Fruit fly (Drosophila melanogaster): ENCODE measurements around the gene Brms1.

Gene Brms1

DNA sequence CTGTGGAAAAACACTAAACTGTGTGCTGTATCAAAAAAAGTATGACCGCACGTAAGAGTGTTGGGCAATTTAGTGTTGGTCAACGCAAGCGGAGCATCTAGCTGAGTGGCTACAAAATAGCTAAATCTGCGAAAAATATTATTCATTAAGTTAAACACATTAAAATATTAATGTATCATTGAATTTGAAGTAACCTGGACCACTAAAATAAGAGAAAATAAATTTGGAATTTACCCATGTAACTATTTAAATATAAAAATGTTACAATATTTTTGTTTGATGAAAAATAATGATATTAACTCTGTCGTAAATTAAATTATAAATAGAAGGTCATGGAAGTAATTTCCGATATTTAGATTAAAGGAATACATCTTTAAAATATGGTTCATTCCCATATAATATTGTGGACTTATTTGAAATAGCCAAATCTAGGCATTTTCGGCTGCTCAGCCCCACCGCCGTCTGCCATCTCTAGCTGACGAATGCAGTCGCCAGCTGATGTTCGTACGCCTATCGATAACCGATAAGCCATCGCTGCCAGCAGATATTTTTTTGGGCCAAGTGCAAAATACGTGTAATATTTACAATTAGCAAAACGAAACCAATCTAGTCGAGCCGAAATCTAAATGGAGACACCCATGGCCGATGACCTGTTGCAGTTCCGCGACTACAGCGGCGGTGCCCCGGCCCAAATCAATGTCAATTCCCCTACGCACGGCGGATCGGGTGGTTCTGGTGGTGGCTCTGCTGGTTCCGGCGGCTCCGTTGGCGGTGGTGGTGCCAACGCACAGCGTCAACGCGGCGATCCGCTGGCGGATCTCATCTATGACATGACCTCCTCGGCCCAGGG lies at the start of gene Brms1, which contains the start of gene CG4645:
Gene Brms1, minus strand, starts transcription at position 46 of the 850 bp plus-strand sequence.
Gene CG4645, plus strand, starts transcription at position 377 of the 850 bp plus-strand sequence.
- TF ChIP-seq CTCF (optimal IDR thresholded peaks at IDR 0.05) (no peak), CG8478 (optimal IDR thresholded peaks at IDR 0.05) (no peak)

DNA sequence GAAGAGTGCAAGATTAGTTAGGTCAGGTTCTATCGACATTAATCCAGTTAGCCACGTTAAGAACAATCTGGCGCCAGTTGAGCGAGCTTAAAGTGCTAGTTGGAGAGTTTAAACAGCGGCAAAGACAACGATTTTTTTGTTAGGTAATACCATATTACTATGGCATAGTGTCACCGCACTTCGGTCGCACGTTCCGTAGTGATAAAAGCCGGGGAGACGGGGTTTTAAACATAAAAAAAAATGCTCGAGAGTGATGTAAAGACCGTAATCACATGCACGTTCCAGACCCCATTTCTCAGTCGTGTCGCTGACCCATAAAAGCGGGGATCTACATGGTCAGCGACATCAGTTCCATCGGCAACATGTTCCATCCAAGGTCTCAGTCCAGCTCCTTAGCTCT lies 49.5 kb upstream of the Brms1 start, which contains the start of gene CG32642:
Gene CG32642, plus strand, starts transcription at position 301 of the 400 bp plus-strand sequence.
- TF ChIP-seq CG8478 (optimal IDR thresholded peaks at IDR 0.05): no peak
- no peak for TF ChIP-seq CTCF (optimal IDR thresholded peaks at IDR 0.05)

- no peak for TF ChIP-seq CG8478 (optimal IDR thresholded peaks at IDR 0.05)
- no peak for TF ChIP-seq CTCF (optimal IDR thresholded peaks at IDR 0.05)
Observed at dm6 chrX:12957412-12957895, 48.0 kb upstream of the Brms1 start, which contains the start of gene hec. TSS of gene hec (minus strand) at chrX:12957462.

dm6 chrX:12947670-12948069 lies 38.2 kb upstream of the Brms1 start:
- TF ChIP-seq CG8478 (optimal IDR thresholded peaks at IDR 0.05) (no peak), CTCF (optimal IDR thresholded peaks at IDR 0.05) (no peak)

DNA sequence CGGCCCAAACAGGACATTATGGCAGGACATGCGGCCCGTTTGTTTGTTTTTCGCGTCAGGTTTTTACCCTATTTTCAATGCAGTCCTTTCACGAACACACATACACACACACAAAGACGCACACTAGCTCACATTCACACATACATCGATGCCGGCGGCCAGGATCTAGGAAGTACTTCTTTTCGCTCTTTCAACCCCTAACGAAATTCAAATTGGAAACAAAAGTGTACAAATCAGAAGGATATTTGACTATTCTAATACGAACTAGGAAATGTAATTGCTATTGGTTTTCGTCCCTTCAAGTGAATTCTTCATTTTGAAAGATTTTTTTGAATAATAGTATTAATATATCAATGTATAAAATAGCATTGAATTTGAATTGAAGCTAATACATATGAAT lies 31.0 kb upstream of the Brms1 start:
- no peak for TF ChIP-seq CG8478 (optimal IDR thresholded peaks at IDR 0.05)
- TF ChIP-seq CTCF (optimal IDR thresholded peaks at IDR 0.05): no peak

DNA sequence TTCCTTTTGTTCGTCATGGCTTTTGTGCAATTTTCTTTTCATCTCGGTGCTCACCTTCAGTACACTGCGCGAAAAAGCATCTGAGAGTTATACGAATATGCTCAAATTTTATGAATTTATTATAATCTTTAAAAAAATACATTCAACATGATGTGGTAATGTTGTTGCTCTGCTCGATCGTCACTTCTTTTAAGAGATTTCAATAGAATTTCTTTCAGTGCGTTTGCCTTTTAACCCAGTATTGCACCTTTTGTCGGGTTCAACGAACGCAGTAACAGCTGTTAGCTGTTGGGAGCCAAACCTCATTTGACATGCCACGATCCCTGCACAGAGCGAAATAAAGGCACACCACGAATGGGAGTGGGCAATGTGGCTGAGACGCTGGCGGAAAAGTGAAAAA lies 30.5 kb upstream of the Brms1 start:
- TF ChIP-seq CTCF (optimal IDR thresholded peaks at IDR 0.05) (no peak), CG8478 (optimal IDR thresholded peaks at IDR 0.05) (no peak)

- TF ChIP-seq CG8478 (optimal IDR thresholded peaks at IDR 0.05) (no peak), CTCF (optimal IDR thresholded peaks at IDR 0.05) (no peak)
Observed at dm6 chrX:12939021-12939420, 29.6 kb upstream of the Brms1 start.

DNA sequence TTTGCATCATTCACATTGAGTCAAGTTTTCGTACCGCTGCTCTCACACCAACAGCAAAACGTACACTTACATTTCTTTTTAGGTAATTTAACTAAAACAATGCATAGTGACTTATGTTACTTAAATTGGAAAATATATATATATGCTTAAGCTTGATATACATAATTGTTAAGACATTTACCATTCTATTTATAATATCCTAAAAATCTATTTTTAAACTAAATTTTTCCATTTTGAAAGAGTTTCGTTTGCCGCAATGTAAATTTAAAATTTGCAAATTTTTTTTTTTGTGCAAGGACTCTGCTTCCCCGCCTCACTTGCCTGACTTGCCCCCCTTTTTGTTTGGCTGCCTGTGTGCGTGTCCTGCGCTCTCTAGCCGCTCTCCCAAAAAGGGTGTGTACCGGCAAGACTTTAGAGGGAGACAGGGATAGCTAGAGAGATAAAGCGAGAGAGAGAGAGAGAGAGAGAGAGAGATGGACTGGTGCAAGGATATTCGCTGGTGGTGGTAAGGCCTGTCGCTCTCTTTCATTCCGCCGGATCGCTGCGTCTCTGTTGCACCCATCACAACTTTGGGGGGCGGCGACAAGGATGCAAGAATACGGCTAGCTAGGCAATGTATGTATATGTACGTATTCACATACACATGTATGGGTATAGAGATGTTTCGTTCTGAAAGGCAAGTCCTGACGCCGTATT lies 28.6 kb upstream of the Brms1 start:
- TF ChIP-seq CG8478 (optimal IDR thresholded peaks at IDR 0.05) (no peak), CTCF (optimal IDR thresholded peaks at IDR 0.05) (peak; percentile 31 to 59)

DNA sequence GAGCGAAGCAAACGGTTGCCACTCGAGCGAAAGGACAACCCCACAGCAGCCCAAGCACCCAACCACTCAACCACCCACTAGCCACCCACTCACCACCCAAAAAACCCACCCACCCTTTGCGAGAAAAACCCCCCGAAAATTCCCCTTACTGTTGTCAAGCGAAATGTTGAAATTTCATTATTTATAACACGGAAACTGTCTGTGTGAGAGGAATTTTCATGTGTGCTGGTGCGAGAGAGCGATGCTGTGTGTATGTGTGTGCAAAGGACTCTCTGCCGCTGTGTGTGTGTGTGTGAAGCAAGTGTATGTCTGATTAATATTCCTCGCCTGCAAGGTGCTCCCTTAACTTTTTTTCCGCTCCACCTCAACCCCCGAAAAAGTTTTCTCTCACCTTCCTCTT lies 20.4 kb upstream of the Brms1 start:
- TF ChIP-seq CG8478 (optimal IDR thresholded peaks at IDR 0.05) (no peak), CTCF (optimal IDR thresholded peaks at IDR 0.05) (no peak)

DNA sequence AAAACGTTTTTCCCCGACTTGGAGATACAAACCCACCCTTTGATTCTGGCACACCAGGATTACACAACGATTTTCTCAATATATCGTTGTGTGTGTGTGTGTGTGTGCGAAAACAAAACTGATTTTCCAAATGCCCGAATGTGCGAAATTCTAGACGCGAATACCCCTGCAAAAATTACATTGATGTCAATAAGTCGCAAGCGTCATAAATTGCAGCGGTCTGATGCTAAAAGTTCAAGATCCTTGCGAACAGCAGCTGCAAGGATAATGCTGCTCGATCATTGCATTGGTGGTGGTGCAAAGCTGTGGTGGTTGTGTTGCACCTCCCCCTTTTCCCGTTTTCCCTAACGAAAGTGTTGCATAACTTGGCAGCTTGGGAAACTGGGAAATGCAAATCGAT lies 18.2 kb upstream of the Brms1 start:
- TF ChIP-seq CTCF (optimal IDR thresholded peaks at IDR 0.05) (no peak), CG8478 (optimal IDR thresholded peaks at IDR 0.05) (no peak)

dm6 chrX:12925426-12926256 lies 16.2 kb upstream of the Brms1 start:
- TF ChIP-seq CG8478 (optimal IDR thresholded peaks at IDR 0.05) (no peak), CTCF (optimal IDR thresholded peaks at IDR 0.05) (no peak)

DNA sequence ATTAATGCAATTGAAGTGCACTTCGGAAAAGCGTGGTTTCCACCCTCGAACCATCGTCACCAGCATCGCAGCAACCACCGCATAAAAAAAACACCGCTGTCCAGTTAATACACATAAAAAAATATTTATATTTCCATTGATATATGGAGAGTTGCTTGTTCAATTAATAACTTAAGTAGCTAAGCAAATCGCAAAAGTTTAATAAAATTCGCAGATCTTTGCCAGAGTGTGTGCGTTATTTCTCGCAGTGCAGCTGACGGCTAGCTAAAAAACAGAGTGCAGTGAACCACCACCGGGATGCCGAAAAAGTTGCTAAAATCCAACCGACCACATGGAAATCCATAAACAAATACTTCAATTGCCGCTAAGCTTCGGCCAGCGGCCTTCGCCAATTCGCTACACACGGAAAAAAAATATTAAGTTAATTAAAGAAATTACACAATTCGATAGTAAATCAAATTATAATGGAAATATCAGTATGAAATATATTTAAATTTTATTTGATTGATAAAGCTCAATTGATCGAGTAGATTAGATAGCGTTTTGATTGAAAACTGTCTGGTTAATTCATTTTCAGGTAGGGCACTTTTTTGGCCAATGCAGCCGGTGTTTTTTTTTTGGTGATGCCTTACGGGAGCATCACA lies 14.0 kb upstream of the Brms1 start:
- TF ChIP-seq CG8478 (optimal IDR thresholded peaks at IDR 0.05): no peak

DNA sequence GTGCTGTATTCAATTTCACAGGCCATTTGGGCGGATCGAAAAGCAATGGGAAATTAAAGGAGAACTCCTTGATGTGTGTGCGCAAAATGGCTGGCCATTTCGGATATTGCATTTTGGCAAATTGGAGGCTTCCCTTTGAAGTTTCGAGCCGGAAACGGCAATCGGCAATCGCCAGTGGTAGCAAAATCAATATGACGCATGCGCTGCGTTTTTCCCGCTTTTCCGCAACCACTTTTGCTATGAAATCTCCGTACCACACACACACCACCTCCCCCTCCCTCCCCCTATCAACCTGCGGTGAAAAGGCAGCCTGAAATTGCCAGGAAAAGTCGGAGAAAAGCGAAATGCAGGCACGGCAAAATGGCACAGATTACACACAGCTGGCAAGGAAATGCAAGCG lies 12.9 kb upstream of the Brms1 start:
- no peak for TF ChIP-seq CTCF (optimal IDR thresholded peaks at IDR 0.05)
- no peak for TF ChIP-seq CG8478 (optimal IDR thresholded peaks at IDR 0.05)

dm6 chrX:12919594-12919993 lies 10.2 kb upstream of the Brms1 start:
- TF ChIP-seq CG8478 (optimal IDR thresholded peaks at IDR 0.05) (no peak), CTCF (optimal IDR thresholded peaks at IDR 0.05) (no peak)

Measured in S2 (cell line).